Fruit fly (Drosophila melanogaster) whole organism, wandering third instar larva: ENCODE data around the gene CG6785.

ENCODE experiments used
- Abd-B ChIP-seq: fragments of >200 bp; optimal IDR thresholded peaks from 2 replicates; lab custom pipeline; 2017; ENCODE audit warnings: missing biosample characterization, missing genetic modification characterization
- CG32264 ChIP-seq: fragments of 200-800 bp; sonication (Bioruptor generic); optimal IDR thresholded peaks from 2 replicates; lab custom pipeline; 2016; ENCODE audit warnings: missing biosample characterization, missing genetic modification characterization
- CG9705 ChIP-seq: fragments of 200-800 bp; sonication (Bioruptor generic); optimal IDR thresholded peaks from 2 replicates; lab custom pipeline; 2018; ENCODE audit warnings: missing biosample characterization, mild to moderate bottlenecking, missing genetic modification characterization
- CrebA ChIP-seq: fragments of 200-800 bp; sonication (Bioruptor generic); optimal IDR thresholded peaks from 2 replicates; lab custom pipeline; 2016; ENCODE audit warnings: missing biosample characterization, mild to moderate bottlenecking, missing genetic modification characterization, borderline replicate concordance
- Dfd ChIP-seq: fragments of >200 bp; optimal IDR thresholded peaks from 2 replicates; lab custom pipeline; 2017; ENCODE audit warnings: missing biosample characterization, missing genetic modification characterization
- Dif ChIP-seq: fragments of 200-275, 200-300 bp; sonication (Bioruptor generic); optimal IDR thresholded peaks from 2 replicates; lab custom pipeline; 2018; ENCODE audit warnings: missing biosample characterization, missing genetic modification characterization; ENCODE audit not compliant: partially characterized antibody
- GATAd ChIP-seq: sonication (Bioruptor generic); optimal IDR thresholded peaks from 2 replicates; lab custom pipeline; 2016; ENCODE audit warnings: missing biosample characterization, missing genetic modification characterization
- HLH106 ChIP-seq: fragments of 200-800 bp; optimal IDR thresholded peaks from 3 replicates; lab custom pipeline; 2019; ENCODE audit warnings: missing biosample characterization, mild to moderate bottlenecking, missing genetic modification characterization, moderate library complexity
- Hnf4 ChIP-seq: fragments of 200-800 bp; sonication (Bioruptor generic); optimal IDR thresholded peaks from 2 replicates; lab custom pipeline; 2016; ENCODE audit warnings: missing biosample characterization, mild to moderate bottlenecking, missing genetic modification characterization
- Hr78 ChIP-seq: fragments of >200 bp; optimal IDR thresholded peaks from 2 replicates; lab custom pipeline; 2017; ENCODE audit warnings: missing biosample characterization, missing genetic modification characterization
- Hr83 ChIP-seq: fragments of 200-300 bp; sonication (Bioruptor generic); optimal IDR thresholded peaks from 2 replicates; lab custom pipeline; 2016; ENCODE audit warnings: missing biosample characterization, mild to moderate bottlenecking, missing genetic modification characterization, moderate library complexity; ENCODE audit not compliant: poor library complexity, severe bottlenecking
- Jra ChIP-seq: sonication (Bioruptor generic); optimal IDR thresholded peaks from 2 replicates; lab custom pipeline; 2016; ENCODE audit warnings: missing biosample characterization, missing genetic modification characterization
- Mio ChIP-seq: sonication (Bioruptor generic); optimal IDR thresholded peaks from 2 replicates; lab custom pipeline; 2016; ENCODE audit warnings: missing biosample characterization, missing genetic modification characterization
- Myc ChIP-seq: fragments of >200 bp; optimal IDR thresholded peaks from 2 replicates; lab custom pipeline; 2017
- N ChIP-seq: fragments of >200 bp; optimal IDR thresholded peaks from 2 replicates; lab custom pipeline; 2018; ENCODE audit warnings: missing biosample characterization, missing external identifiers, missing genetic modification characterization
- OdsH ChIP-seq: fragments of 200-800 bp; sonication (Bioruptor generic); optimal IDR thresholded peaks from 2 replicates; lab custom pipeline; 2016; ENCODE audit warnings: missing biosample characterization, mild to moderate bottlenecking, missing genetic modification characterization
- Rel ChIP-seq, 2 experiments: fragments of 200-800 bp; sonication (Bioruptor generic) in 1 of 2; optimal IDR thresholded peaks; 2 replicates in 1 of 2; 3 replicates in 1 of 2; lab custom pipeline; 2016 to 2019; ENCODE audit warnings: mild to moderate bottlenecking in 2 of 2, missing biosample characterization in 2 of 2, missing genetic modification characterization in 2 of 2, moderate library complexity in 1 of 2
- Sp1 ChIP-seq: fragments of 200-800 bp; sonication (Bioruptor generic); optimal IDR thresholded peaks from 3 replicates; lab custom pipeline; 2019; ENCODE audit warnings: missing biosample characterization, mild to moderate bottlenecking, missing genetic modification characterization, moderate library complexity
- Vsx2 ChIP-seq: fragments of 200-300, 225-300 bp; sonication (Bioruptor generic); optimal IDR thresholded peaks from 2 replicates; lab custom pipeline; 2018; ENCODE audit warnings: missing biosample characterization, missing genetic modification characterization; ENCODE audit not compliant: partially characterized antibody
- br ChIP-seq: fragments of 200-800 bp; sonication (Bioruptor generic); optimal IDR thresholded peaks from 2 replicates; lab custom pipeline; 2016; ENCODE audit warnings: missing biosample characterization, missing genetic modification characterization
- brk ChIP-seq: fragments of 200-800 bp; sonication (Bioruptor generic); optimal IDR thresholded peaks from 2 replicates; lab custom pipeline; 2016; ENCODE audit warnings: missing biosample characterization, mild to moderate bottlenecking, missing genetic modification characterization
- dl ChIP-seq, 2 experiments: fragments of 175-275, 200-275 bp in 1 of 2; fragments of 200-275 bp in 1 of 2; sonication (Bioruptor generic); optimal IDR thresholded peaks; lab custom pipeline; 2018; ENCODE audit warnings: mild to moderate bottlenecking in 2 of 2, missing biosample characterization in 2 of 2, missing genetic modification characterization in 2 of 2, moderate library complexity in 2 of 2; ENCODE audit not compliant: partially characterized antibody in 2 of 2, insufficient read depth in 1 of 2
- dmrt93B ChIP-seq: fragments of 200-800 bp; sonication (Bioruptor generic); optimal IDR thresholded peaks from 2 replicates; lab custom pipeline; 2018; ENCODE audit warnings: missing biosample characterization, mild to moderate bottlenecking, missing genetic modification characterization
- ey ChIP-seq: fragments of 200-800 bp; sonication (Bioruptor generic); optimal IDR thresholded peaks from 2 replicates; lab custom pipeline; 2016; ENCODE audit warnings: missing biosample characterization, missing genetic modification characterization
- foxo ChIP-seq, 2 experiments: fragments of 200-800 bp; sonication (Bioruptor generic); optimal IDR thresholded peaks; 2 replicates in 1 of 2; 3 replicates in 1 of 2; lab custom pipeline; 2016 to 2017; ENCODE audit warnings: missing biosample characterization in 2 of 2, missing genetic modification characterization in 2 of 2
- fru ChIP-seq: fragments of 200-800 bp; sonication (Bioruptor generic); optimal IDR thresholded peaks from 3 replicates; lab custom pipeline; 2016; ENCODE audit warnings: missing biosample characterization, mild to moderate bottlenecking, missing genetic modification characterization
- h ChIP-seq: fragments of 200-800 bp; sonication (Bioruptor generic); optimal IDR thresholded peaks from 3 replicates; lab custom pipeline; 2016; ENCODE audit warnings: missing biosample characterization, mild to moderate bottlenecking, missing genetic modification characterization
- jim ChIP-seq: fragments of 175-275, 200-325 bp; sonication (Bioruptor generic); optimal IDR thresholded peaks from 2 replicates; lab custom pipeline; 2016; ENCODE audit warnings: missing biosample characterization, mild to moderate bottlenecking, missing genetic modification characterization
- lola ChIP-seq: fragments of >200 bp; optimal IDR thresholded peaks from 2 replicates; lab custom pipeline; 2017; ENCODE audit warnings: missing biosample characterization, missing genetic modification characterization
- pan ChIP-seq: fragments of >200 bp; optimal IDR thresholded peaks from 2 replicates; lab custom pipeline; 2017
- psq ChIP-seq: fragments of 200-800 bp; sonication (Bioruptor generic); optimal IDR thresholded peaks from 3 replicates; lab custom pipeline; 2017; ENCODE audit warnings: missing biosample characterization, mild to moderate bottlenecking, missing genetic modification characterization, moderate library complexity
- rgr ChIP-seq: fragments of 200-800 bp; sonication (Bioruptor generic); optimal IDR thresholded peaks from 3 replicates; lab custom pipeline; 2016; ENCODE audit warnings: missing biosample characterization, mild to moderate bottlenecking, missing genetic modification characterization
- sage ChIP-seq: fragments of 200-800 bp; sonication (Bioruptor generic); optimal IDR thresholded peaks from 2 replicates; lab custom pipeline; 2016; ENCODE audit warnings: missing biosample characterization, mild to moderate bottlenecking, missing genetic modification characterization
- sv ChIP-seq: fragments of 200-800 bp; sonication (Bioruptor generic); optimal IDR thresholded peaks from 3 replicates; lab custom pipeline; 2016; ENCODE audit warnings: missing biosample characterization, missing genetic modification characterization
- tai ChIP-seq: sonication (Bioruptor generic); optimal IDR thresholded peaks from 2 replicates; lab custom pipeline; 2016; ENCODE audit warnings: missing biosample characterization, missing genetic modification characterization
- usp ChIP-seq: fragments of >200 bp; optimal IDR thresholded peaks from 2 replicates; lab custom pipeline; 2017; ENCODE audit warnings: missing biosample characterization, missing genetic modification characterization
- woc ChIP-seq: sonication (Bioruptor generic); optimal IDR thresholded peaks from 2 replicates; lab custom pipeline; 2016; ENCODE audit warnings: missing biosample characterization, mild to moderate bottlenecking, missing genetic modification characterization

The CG6785 gene

dm6 chr2L:12010100-12010876, 34.7 kb downstream of the CG6785 start (continued):
- TF ChIP-seq Hr83, result peak; percentile 57

- TF ChIP-seq Sp1 (no peak), sv (GFP tag; lab: Kevin White, UChicago) (no peak), rgr (no peak)
Measured at dm6 chr2L:12007853-12008252, 37.1 kb downstream of the CG6785 start, which contains the start of gene Rh5. Gene Rh5 (plus strand): TSS chr2L:12008153.

dm6 chr2L:12007331-12007791, 37.6 kb downstream of the CG6785 start:
- TF ChIP-seq Hr78 (GFP tag; lab: Kevin White, UChicago) (no peak), psq (GFP tag; lab: Kevin White, UChicago) (no peak), pan (lab: Kevin White, UChicago) (no peak), brk (GFP tag; lab: Kevin White, UChicago) (no peak), usp (GFP tag; lab: Kevin White, UChicago) (no peak), sage (GFP tag; lab: Kevin White, UChicago) (no peak), Vsx2 (GFP tag; lab: Kevin White, UChicago) (no peak), Hnf4 (GFP tag; lab: Kevin White, UChicago) (peak; percentile 45), ey (GFP tag; lab: Kevin White, UChicago) (peak; percentile 48), Sp1 (peak; percentile 76), h (peak; percentile 86), rgr (peak; percentile 45), Jra (GFP tag; lab: Kevin White, UChicago) (peak; percentile 86), dmrt93B (GFP tag; lab: Kevin White, UChicago) (peak; percentile 12), Dif (no peak), Rel (GFP tag; optimal IDR thresholded peaks at IDR 0.05; lab: Kevin White, UChicago) (no peak), Rel (tag; optimal IDR thresholded peaks at IDR 0.05; lab: Kevin White, UChicago) (peak; percentile 96), woc (no peak), fru (GFP tag; lab: Kevin White, UChicago) (peak; percentile 56), br (GFP tag; lab: Kevin White, UChicago) (peak; percentile 76), Mio (GFP tag; lab: Kevin White, UChicago) (no peak), Myc (lab: Kevin White, UChicago) (no peak), dl (GFP tag; optimal IDR thresholded peaks at IDR 0.05; lab: Kevin White, UChicago; ENCODE audit: insufficient read depth in 1 of 2, partially characterized antibody in 2 of 2) (peak; percentile 78 to 87), HLH106 (tag; lab: Kevin White, UChicago) (peak; percentile 51), CG9705 (peak; percentile 3), Abd-B (GFP tag; lab: Kevin White, UChicago) (no peak), GATAd (no peak), Hr83 (peak; percentile 88)

DNA sequence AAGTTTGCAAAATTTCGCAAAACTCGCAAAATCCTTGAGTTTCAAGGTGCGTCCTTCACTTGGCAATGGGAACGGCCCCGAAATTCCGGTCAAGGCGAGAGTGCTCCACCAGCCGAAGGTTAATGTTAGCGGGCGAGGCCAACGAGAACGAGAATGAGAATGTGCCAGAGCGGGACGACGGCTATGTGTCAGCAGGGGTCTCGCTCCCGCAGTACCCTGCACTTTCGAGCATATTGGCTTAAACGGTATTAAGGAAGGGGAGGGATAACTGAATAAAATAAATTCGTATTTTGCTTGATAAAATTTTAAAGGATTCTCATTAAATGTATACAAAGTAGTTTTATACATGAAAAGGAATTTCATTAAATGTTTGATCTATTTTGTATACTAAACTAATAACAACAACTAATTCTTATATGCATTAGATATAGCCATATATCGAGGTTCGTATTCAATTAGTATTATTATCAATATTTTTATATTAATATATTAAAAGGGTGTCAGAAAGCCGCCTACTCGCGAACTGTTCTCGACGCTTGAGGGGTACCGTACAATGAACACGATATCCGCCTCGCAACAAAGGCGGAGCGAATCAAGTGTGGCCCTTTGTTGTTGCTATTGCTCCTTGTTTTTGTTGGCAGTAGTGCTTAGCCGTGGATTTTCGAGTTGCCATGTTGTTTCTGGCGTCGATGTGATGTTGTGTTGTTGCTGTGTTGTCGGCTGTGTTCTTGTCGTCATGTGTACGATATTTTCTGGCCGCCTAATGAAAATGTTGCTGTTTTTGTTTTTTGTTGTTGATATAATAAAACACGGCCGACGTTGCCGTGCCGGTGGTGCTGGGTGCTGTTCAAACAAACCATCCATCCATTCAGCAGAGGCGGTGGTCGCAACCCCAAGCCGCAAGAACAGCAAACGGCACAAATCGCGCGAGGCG, 38.3 kb downstream of the CG6785 start:
- TF ChIP-seq HLH106 (tag; lab: Kevin White, UChicago) (peak; percentile 95), dl (GFP tag; optimal IDR thresholded peaks at IDR 0.05; lab: Kevin White, UChicago; ENCODE audit: insufficient read depth in 1 of 2, partially characterized antibody in 2 of 2) (peak; percentile 56 to 70), brk (GFP tag; lab: Kevin White, UChicago) (no peak), foxo (GFP tag; optimal IDR thresholded peaks at IDR 0.05; lab: Kevin White, UChicago) (peak; percentile 62 to 88), Hr78 (GFP tag; lab: Kevin White, UChicago) (no peak), CG32264 (GFP tag; lab: Kevin White, UChicago) (peak; percentile 46), pan (lab: Kevin White, UChicago) (no peak), CrebA (GFP tag; lab: Kevin White, UChicago) (no peak), jim (peak; percentile 70), tai (no peak), Sp1 (peak; percentile 97), fru (GFP tag; lab: Kevin White, UChicago) (peak; percentile 83), sv (GFP tag; lab: Kevin White, UChicago) (peak; percentile 88), woc (peak; percentile 93), br (GFP tag; lab: Kevin White, UChicago) (peak; percentile 57), lola (GFP tag; lab: Kevin White, UChicago) (no peak), Dfd (GFP tag; lab: Kevin White, UChicago) (peak; percentile 30), Abd-B (GFP tag; lab: Kevin White, UChicago) (no peak), CG9705 (peak; percentile 87), rgr (peak; percentile 83), OdsH (peak; percentile 86), Vsx2 (GFP tag; lab: Kevin White, UChicago) (no peak), usp (GFP tag; lab: Kevin White, UChicago) (no peak), psq (GFP tag; lab: Kevin White, UChicago) (peak; percentile 88), h (peak; percentile 64), Dif (no peak), N (GFP tag; lab: Kevin White, UChicago) (no peak), Hnf4 (GFP tag; lab: Kevin White, UChicago) (no peak), Hr83 (peak; percentile 78), Myc (lab: Kevin White, UChicago) (no peak)
